Worm (Caenorhabditis elegans): ENCODE results near the gene ifta-2.

ce11 chrIV:17269702-17270101, 32.1 kb downstream of the ifta-2 start:
- TF ChIP-seq him-1 (tag; optimal IDR thresholded peaks at IDR 0.05) (no peak), dao-5 (tag; optimal IDR thresholded peaks at IDR 0.05) (no peak)
